Worm (Caenorhabditis elegans): ENCODE data around the gene Y34B4A.4.

ce11 chrX:5264026-5264425, at the start of gene Y34B4A.4:
- TF ChIP-seq nhr-12 (tag; optimal IDR thresholded peaks at IDR 0.05) (no peak), ham-2 (GFP tag; optimal IDR thresholded peaks at IDR 0.05) (no peak), bed-3 (GFP tag; optimal IDR thresholded peaks at IDR 0.05) (no peak), unc-62 (GFP tag; optimal IDR thresholded peaks at IDR 0.05) (no peak), mab-5 (tag; optimal IDR thresholded peaks at IDR 0.05) (no peak), M03D4.4 (tag; optimal IDR thresholded peaks at IDR 0.05) (no peak), nhr-28 (tag; optimal IDR thresholded peaks at IDR 0.05) (no peak), pha-4 (tag; optimal IDR thresholded peaks at IDR 0.05) (no peak), drap-1 (GFP tag; optimal IDR thresholded peaks at IDR 0.05) (no peak)

Measured in whole organism, mixed stage, embryonic.